Fruit fly (Drosophila melanogaster) whole organism, pupa: Measurements from ENCODE around the gene CG15059.

Source experiments
- CG12605 ChIP-seq: fragments of 200-800 bp; sonication (Bioruptor generic); IDR thresholded peaks from 2 replicates; pipeline ENCODE4 v1.3.6; 2022; ENCODE audit warnings: missing biosample characterization, missing genetic modification characterization
- CG13204 ChIP-seq: fragments of 200-800 bp; sonication (Bioruptor generic); optimal IDR thresholded peaks from 2 replicates; lab custom pipeline; 2018; ENCODE audit warnings: missing biosample characterization, mild to moderate bottlenecking, missing genetic modification characterization, moderate library complexity
- CG14655 ChIP-seq: fragments of 200-800 bp; sonication (Bioruptor generic); optimal IDR thresholded peaks from 3 replicates; lab custom pipeline; 2017; ENCODE audit warnings: mild to moderate bottlenecking, missing biosample characterization, missing genetic modification reagents, missing genetic modification characterization
- CG15710 ChIP-seq: fragments of 200-800 bp; sonication (Bioruptor generic); optimal IDR thresholded peaks from 2 replicates; lab custom pipeline; 2018; ENCODE audit warnings: missing biosample characterization, mild to moderate bottlenecking, missing genetic modification characterization, moderate library complexity
- CG17806 ChIP-seq: fragments of 200-800 bp; sonication (Bioruptor generic); optimal IDR thresholded peaks from 2 replicates; lab custom pipeline; 2018; ENCODE audit warnings: missing biosample characterization, mild to moderate bottlenecking, missing genetic modification characterization, moderate library complexity
- CG32121 ChIP-seq: fragments of 200-800 bp; sonication (Bioruptor generic); IDR thresholded peaks from 2 replicates; pipeline ENCODE4 v1.3.6; 2022; ENCODE audit warnings: missing biosample characterization, missing genetic modification characterization
- CG34367 ChIP-seq: fragments of 200-800 bp; sonication (Bioruptor generic); optimal IDR thresholded peaks from 2 replicates; lab custom pipeline; 2018; ENCODE audit warnings: missing biosample characterization, mild to moderate bottlenecking, missing genetic modification characterization
- CG4496 ChIP-seq: fragments of 200-800 bp; sonication (Bioruptor generic); IDR thresholded peaks from 3 replicates; pipeline ENCODE4 v1.3.6; 2022; ENCODE audit warnings: missing biosample characterization, missing genetic modification characterization
- CG8159 ChIP-seq: fragments of 200-800 bp; sonication (Bioruptor generic); optimal IDR thresholded peaks from 3 replicates; lab custom pipeline; 2018; ENCODE audit warnings: missing biosample characterization, mild to moderate bottlenecking, missing genetic modification characterization, moderate library complexity
- CG8301 ChIP-seq: fragments of 200-800 bp; sonication (Bioruptor generic); optimal IDR thresholded peaks from 2 replicates; lab custom pipeline; 2018; ENCODE audit warnings: missing biosample characterization, mild to moderate bottlenecking, missing genetic modification characterization
- CG9948 ChIP-seq: fragments of 200-800 bp; sonication (Bioruptor generic); optimal IDR thresholded peaks from 2 replicates; lab custom pipeline; 2018; ENCODE audit warnings: missing biosample characterization, mild to moderate bottlenecking, missing genetic modification characterization, moderate library complexity
- D1 ChIP-seq: fragments of 200-800 bp; sonication (Bioruptor generic); optimal IDR thresholded peaks from 2 replicates; lab custom pipeline; 2018; ENCODE audit warnings: missing biosample characterization, mild to moderate bottlenecking, missing genetic modification characterization, moderate library complexity
- EcR ChIP-seq: fragments of 200-800 bp; sonication (Bioruptor generic); optimal IDR thresholded peaks from 3 replicates; lab custom pipeline; 2019; ENCODE audit warnings: missing biosample characterization, missing genetic modification characterization, mild to moderate bottlenecking, moderate library complexity, missing genetic modification reagents
- Ets98B ChIP-seq: fragments of 200-800 bp; sonication (Bioruptor generic); IDR thresholded peaks from 2 replicates; pipeline ENCODE4 v1.3.6; 2022; ENCODE audit warnings: missing biosample characterization, missing genetic modification characterization
- Pif1A ChIP-seq: fragments of 200-800 bp; sonication (Bioruptor generic); optimal IDR thresholded peaks from 3 replicates; lab custom pipeline; 2016; ENCODE audit warnings: missing biosample characterization, missing genetic modification characterization
- Pif1B ChIP-seq: fragments of 200-800 bp; sonication (Bioruptor generic); optimal IDR thresholded peaks from 3 replicates; lab custom pipeline; 2016; ENCODE audit warnings: missing biosample characterization, missing genetic modification characterization
- Snoo ChIP-seq: fragments of 200-800 bp; sonication (Bioruptor generic); optimal IDR thresholded peaks from 3 replicates; lab custom pipeline; 2017; ENCODE audit warnings: missing biosample characterization, mild to moderate bottlenecking, missing genetic modification characterization, inconsistent platforms
- gl ChIP-seq: fragments of 200-800 bp; sonication (Bioruptor generic); optimal IDR thresholded peaks from 2 replicates; lab custom pipeline; 2018; ENCODE audit warnings: missing biosample characterization, mild to moderate bottlenecking, missing genetic modification characterization
- rn ChIP-seq: fragments of 200-800 bp; sonication (Bioruptor generic); IDR thresholded peaks from 2 replicates; pipeline ENCODE4 v1.3.6; 2022; ENCODE audit warnings: missing biosample characterization, missing genetic modification characterization

The CG15059 gene

dm6 chrX:18263382-18263781 lies 4.1 kb upstream of the CG15059 start:
- TF ChIP-seq CG4496 (GFP tag; lab: Robert Waterston, UW) (no peak), CG9948 (tag; lab: Kevin White, UChicago) (no peak), Snoo (tag; lab: Kevin White, UChicago) (no peak), CG17806 (tag; lab: Kevin White, UChicago) (no peak), CG32121 (GFP tag; lab: Robert Waterston, UW) (no peak), gl (no peak), CG8301 (tag; lab: Kevin White, UChicago) (no peak), D1 (tag; lab: Kevin White, UChicago) (no peak), Ets98B (GFP tag; lab: Robert Waterston, UW) (no peak), rn (no peak), EcR (GFP tag; lab: Kevin White, UChicago) (no peak), CG34367 (no peak), CG14655 (no peak), CG15710 (tag; lab: Kevin White, UChicago) (no peak)
- TF ChIP-seq, all 21 proteins: peak for 0

- no peak for TF ChIP-seq CG8301 (tag; lab: Kevin White, UChicago)
- TF ChIP-seq D1 (tag; lab: Kevin White, UChicago): no peak
- TF ChIP-seq CG17806 (tag; lab: Kevin White, UChicago): peak; percentile 2
- TF ChIP-seq CG15710 (tag; lab: Kevin White, UChicago): peak; percentile 29
- TF ChIP-seq CG14655: peak; percentile 42
- TF ChIP-seq CG34367: no peak
- TF ChIP-seq CG8159 (tag; lab: Kevin White, UChicago): peak; percentile 53
- no peak for TF ChIP-seq CG4496 (GFP tag; lab: Robert Waterston, UW)
- peak; percentile 27 for TF ChIP-seq CG9948 (tag; lab: Kevin White, UChicago)
Observed at dm6 chrX:18262151-18262550, 2.8 kb upstream of the CG15059 start.

dm6 chrX:18261494-18261893 lies 2.2 kb upstream of the CG15059 start:
- no peak for TF ChIP-seq rn
- no peak for TF ChIP-seq CG9948 (tag; lab: Kevin White, UChicago)
- TF ChIP-seq CG8301 (tag; lab: Kevin White, UChicago): no peak
- no peak for TF ChIP-seq CG15710 (tag; lab: Kevin White, UChicago)
- no peak for TF ChIP-seq CG13204 (GFP tag; lab: Kevin White, UChicago)
- TF ChIP-seq Snoo (tag; lab: Kevin White, UChicago): no peak
- TF ChIP-seq CG12605 (GFP tag; lab: Robert Waterston, UW): no peak
- no peak for TF ChIP-seq Pif1B (GFP tag; lab: Kevin White, UChicago)

dm6 chrX:18259984-18260550 lies 750 bp upstream of the CG15059 start:
- TF ChIP-seq CG34367 (no peak), Pif1B (GFP tag; lab: Kevin White, UChicago) (no peak), CG14655 (no peak), Ets98B (GFP tag; lab: Robert Waterston, UW) (no peak), Snoo (tag; lab: Kevin White, UChicago) (no peak), CG13204 (GFP tag; lab: Kevin White, UChicago) (no peak), Pif1A (GFP tag; lab: Kevin White, UChicago) (no peak), D1 (tag; lab: Kevin White, UChicago) (no peak), EcR (GFP tag; lab: Kevin White, UChicago) (no peak)

- TF ChIP-seq CG14655: peak; percentile 1
- no peak for TF ChIP-seq Pif1B (GFP tag; lab: Kevin White, UChicago)
- peak; percentile 26 for TF ChIP-seq CG34367
- no peak for TF ChIP-seq Pif1A (GFP tag; lab: Kevin White, UChicago)
- TF ChIP-seq CG8159 (tag; lab: Kevin White, UChicago): peak; percentile 85
- TF ChIP-seq CG17806 (tag; lab: Kevin White, UChicago): peak; percentile 46
- no peak for TF ChIP-seq D1 (tag; lab: Kevin White, UChicago)
- peak; percentile 77 for TF ChIP-seq CG15710 (tag; lab: Kevin White, UChicago)
- TF ChIP-seq Snoo (tag; lab: Kevin White, UChicago): peak; percentile 69
- no peak for TF ChIP-seq Ets98B (GFP tag; lab: Robert Waterston, UW)
- peak; percentile 53 for TF ChIP-seq CG9948 (tag; lab: Kevin White, UChicago)
Observed at dm6 chrX:18256244-18256885, 3.0 kb downstream of the CG15059 start.

dm6 chrX:18254465-18254864 lies 4.9 kb downstream of the CG15059 start:
- no peak for TF ChIP-seq CG34367
- no peak for TF ChIP-seq CG14655
- no peak for TF ChIP-seq CG4496 (GFP tag; lab: Robert Waterston, UW)
- no peak for TF ChIP-seq CG32121 (GFP tag; lab: Robert Waterston, UW)
- no peak for TF ChIP-seq gl
- TF ChIP-seq D1 (tag; lab: Kevin White, UChicago): no peak
- TF ChIP-seq Snoo (tag; lab: Kevin White, UChicago): no peak
- TF ChIP-seq CG8301 (tag; lab: Kevin White, UChicago): no peak
- TF ChIP-seq CG9948 (tag; lab: Kevin White, UChicago): no peak
- no peak for TF ChIP-seq CG15710 (tag; lab: Kevin White, UChicago)
- TF ChIP-seq EcR (GFP tag; lab: Kevin White, UChicago): no peak
- TF ChIP-seq Pif1B (GFP tag; lab: Kevin White, UChicago): no peak
